Worm (Caenorhabditis elegans): ENCODE measurements around the gene mrps-22.

Gene mrps-22

ce11 chrII:10594758-10595157 is 12.3 kb downstream of the mrps-22 start, which contains the start of gene C14A4.6:
C14A4.6 (minus strand) TSS chrII:10594776.
- peak; percentile 47; the same call in 1 of the 2 replicates for TF ChIP-seq dmd-6 (GFP tag; IDR thresholded peaks at IDR 0.05)
- no peak for TF ChIP-seq zip-2 (tag; optimal IDR thresholded peaks at IDR 0.05)
- no peak for TF ChIP-seq rbr-2 (tag; optimal IDR thresholded peaks at IDR 0.05)
- no peak for TF ChIP-seq F37D6.2 (tag; optimal IDR thresholded peaks at IDR 0.05)
- TF ChIP-seq lin-38 (GFP tag; IDR thresholded peaks at IDR 0.05) = no peak
- peak; percentile 88 for TF ChIP-seq pqm-1 (tag; optimal IDR thresholded peaks at IDR 0.05)
- no peak for TF ChIP-seq daf-16 (GFP tag; optimal IDR thresholded peaks at IDR 0.05)
- peak; percentile 76 for TF ChIP-seq daf-16 (tag; optimal IDR thresholded peaks at IDR 0.05)
- no peak for TF ChIP-seq vab-7 (GFP tag; IDR thresholded peaks at IDR 0.05)
- no peak for TF ChIP-seq nhr-25 (tag; optimal IDR thresholded peaks at IDR 0.05; ENCODE audit: borderline replicate concordance, insufficient read depth)
- no peak for TF ChIP-seq F44E2.7 (GFP tag; IDR thresholded peaks at IDR 0.05)
- TF ChIP-seq gei-8 (GFP tag; optimal IDR thresholded peaks at IDR 0.05) = no peak
- no peak for TF ChIP-seq jun-1 (tag; optimal IDR thresholded peaks at IDR 0.05)
- no peak for TF ChIP-seq T20F7.1 (GFP tag; optimal IDR thresholded peaks at IDR 0.05)
- no peak for TF ChIP-seq nhr-10 (tag; optimal IDR thresholded peaks at IDR 0.05)
- peak; percentile 43 for TF ChIP-seq hlh-11 (tag; optimal IDR thresholded peaks at IDR 0.05)
- peak; percentile 79 for TF ChIP-seq dve-1 (tag; optimal IDR thresholded peaks at IDR 0.05; ENCODE audit: insufficient read depth)
- TF ChIP-seq nhr-28 (tag; optimal IDR thresholded peaks at IDR 0.05) = peak; percentile 81
- no peak for TF ChIP-seq zfp-3 (GFP tag; conservative IDR thresholded peaks at IDR 0.05)
- no peak for TF ChIP-seq zip-11 (GFP tag; IDR thresholded peaks at IDR 0.05)
- TF ChIP-seq daf-8 (GFP tag; IDR thresholded peaks at IDR 0.05) = no peak
- TF ChIP-seq mes-2 (tag; optimal IDR thresholded peaks at IDR 0.05; ENCODE audit: poor library complexity, severe bottlenecking) = peak; percentile 35
- TF ChIP-seq lsy-2 (tag; optimal IDR thresholded peaks at IDR 0.05) = no peak
- no peak for TF ChIP-seq spr-3 (GFP tag; optimal IDR thresholded peaks at IDR 0.05)

ce11 chrII:10596462-10596861 is 14.0 kb downstream of the mrps-22 start, which contains the start of gene C14A4.7:
C14A4.7 (minus strand) TSS chrII:10596562.
- no peak for TF ChIP-seq vab-7 (GFP tag; IDR thresholded peaks at IDR 0.05)
- TF ChIP-seq ZK337.2 (GFP tag; IDR thresholded peaks at IDR 0.05) = no peak
- TF ChIP-seq pqm-1 (tag; optimal IDR thresholded peaks at IDR 0.05) = peak; percentile 21
- TF ChIP-seq nhr-102 (tag; optimal IDR thresholded peaks at IDR 0.05) = no peak
- no peak for TF ChIP-seq Y48G9A.11 (GFP tag; IDR thresholded peaks at IDR 0.05)
- TF ChIP-seq madf-5 (GFP tag; IDR thresholded peaks at IDR 0.05) = no peak
- no peak for TF ChIP-seq unc-39 (tag; optimal IDR thresholded peaks at IDR 0.05)
- TF ChIP-seq dve-1 (tag; optimal IDR thresholded peaks at IDR 0.05; ENCODE audit: insufficient read depth) = peak; percentile 9

- TF ChIP-seq unc-62 (GFP tag; optimal IDR thresholded peaks at IDR 0.05 in 1 of 2) (peak in 1 of 2 experiments; percentile 83), unc-62 (tag; optimal IDR thresholded peaks at IDR 0.05) (no peak), T26A8.4 (GFP tag; IDR thresholded peaks at IDR 0.05) (no peak)
Measured at ce11 chrII:10598039-10598438, 15.6 kb downstream of the mrps-22 start, which contains the start of gene C14A4.8. C14A4.8 (minus strand) TSS chrII:10598139.

- TF ChIP-seq dmd-8 (GFP tag; IDR thresholded peaks at IDR 0.05) = no peak
- TF ChIP-seq lin-1 (GFP tag; IDR thresholded peaks at IDR 0.05) = no peak
- no peak for TF ChIP-seq zip-11 (GFP tag; IDR thresholded peaks at IDR 0.05)
- TF ChIP-seq spr-3 (GFP tag; optimal IDR thresholded peaks at IDR 0.05) = no peak
- no peak for TF ChIP-seq daf-16 (GFP tag; optimal IDR thresholded peaks at IDR 0.05)
- no peak for TF ChIP-seq daf-16 (tag; optimal IDR thresholded peaks at IDR 0.05)
- TF ChIP-seq unc-39 (tag; optimal IDR thresholded peaks at IDR 0.05) = no peak
- TF ChIP-seq mdl-1 (tag; optimal IDR thresholded peaks at IDR 0.05) = no peak
- no peak for TF ChIP-seq rbr-2 (tag; optimal IDR thresholded peaks at IDR 0.05)
- TF ChIP-seq ztf-7 (tag; optimal IDR thresholded peaks at IDR 0.05) = no peak
- no peak for TF ChIP-seq zfp-2 (tag; optimal IDR thresholded peaks at IDR 0.05)
- TF ChIP-seq Y105C5A.15 (GFP tag; IDR thresholded peaks at IDR 0.05) = no peak
- no peak for TF ChIP-seq spr-1 (tag; optimal IDR thresholded peaks at IDR 0.05)
- TF ChIP-seq Y48G9A.11 (GFP tag; IDR thresholded peaks at IDR 0.05) = no peak
- TF ChIP-seq dmd-9 (GFP tag; IDR thresholded peaks at IDR 0.05) = no peak
- TF ChIP-seq unc-130 (GFP tag; optimal IDR thresholded peaks at IDR 0.05) = no peak
- TF ChIP-seq F44E2.7 (GFP tag; IDR thresholded peaks at IDR 0.05) = no peak
- no peak for TF ChIP-seq php-3 (GFP tag; IDR thresholded peaks at IDR 0.05)
- TF ChIP-seq pqm-1 (tag; optimal IDR thresholded peaks at IDR 0.05) = no peak
Measured at ce11 chrII:10598970-10599369, 16.6 kb downstream of the mrps-22 start, which contains the start of gene C14A4.9. C14A4.9 (plus strand) TSS chrII:10599337.

Measured in whole organism, L4 larva.